Worm (Caenorhabditis elegans) whole organism, L4 larva: Measurements from ENCODE around the gene ldh-1.

ENCODE experiments used
- D1046.2 ChIP-seq: fragments of 200-800 bp; sonication (Bioruptor generic); IDR thresholded peaks from 2 replicates; pipeline ENCODE4 v1.3.6; 2022; ENCODE audit warnings: missing genetic modification characterization, missing compliant biosample characterization
- F10B5.3 ChIP-seq: sonication (generic microtip); optimal IDR thresholded peaks from 2 replicates; lab custom pipeline; 2016; ENCODE audit warnings: mild to moderate bottlenecking, missing genetic modification characterization, missing compliant biosample characterization
- F37D6.2 ChIP-seq: sonication (generic microtip); optimal IDR thresholded peaks from 2 replicates; lab custom pipeline; 2016; ENCODE audit warnings: mild to moderate bottlenecking, missing genetic modification characterization, missing compliant biosample characterization
- F49E8.2 ChIP-seq: sonication (generic microtip); optimal IDR thresholded peaks from 2 replicates; lab custom pipeline; 2016; ENCODE audit warnings: missing compliant biosample characterization, mild to moderate bottlenecking, missing genetic modification characterization, borderline replicate concordance
- T20F7.1 ChIP-seq: fragments of 200-800 bp; sonication (Bioruptor generic); optimal IDR thresholded peaks from 2 replicates; lab custom pipeline; 2018; ENCODE audit warnings: mild to moderate bottlenecking, missing genetic modification characterization, missing compliant biosample characterization
- Y5F2A.4 ChIP-seq: fragments of 200-800 bp; sonication (Bioruptor generic); optimal IDR thresholded peaks from 2 replicates; lab custom pipeline; 2018; ENCODE audit warnings: mild to moderate bottlenecking, missing genetic modification characterization, missing compliant biosample characterization
- aha-1 ChIP-seq: fragments of 150-350 bp; peaks from one replicate; lab custom pipeline; 2014; ENCODE audit warnings: missing biosample characterization, missing genetic modification characterization
- arid-1 ChIP-seq: fragments of 200-800 bp; sonication (Bioruptor generic); conservative IDR thresholded peaks from 2 replicates; pipeline ENCODE4 v1.3.6; 2022; ENCODE audit warnings: missing genetic modification reagents, missing genetic modification characterization, missing compliant biosample characterization
- attf-4 ChIP-seq: sonication (generic microtip); optimal IDR thresholded peaks from 3 replicates; lab custom pipeline; 2017; ENCODE audit warnings: missing biosample characterization, missing genetic modification characterization
- ceh-20 ChIP-seq: fragments of 200-800 bp; sonication (Bioruptor generic); IDR thresholded peaks from 2 replicates; pipeline ENCODE4 v1.3.6; 2022; ENCODE audit warnings: missing genetic modification reagents, missing genetic modification characterization, missing compliant biosample characterization
- ceh-28 ChIP-seq: fragments of 150-350 bp; optimal IDR thresholded peaks from 2 replicates; lab custom pipeline; 2014; ENCODE audit warnings: missing biosample characterization, missing genetic modification reagents, missing genetic modification characterization
- daf-16 ChIP-seq, 3 experiments: sonication (generic microtip); optimal IDR thresholded peaks; 2 replicates each; lab custom pipeline; 2016 to 2017; ENCODE audit warnings: missing genetic modification characterization in 3 of 3, missing genetic modification reagents in 3 of 3, mild to moderate bottlenecking in 2 of 3, missing compliant biosample characterization in 2 of 3, missing biosample characterization in 1 of 3, moderate library complexity in 1 of 3
- daf-8 ChIP-seq: fragments of 200-800 bp; sonication (Bioruptor generic); IDR thresholded peaks from 2 replicates; pipeline ENCODE4 v1.3.6; 2022; ENCODE audit warnings: missing genetic modification characterization, missing compliant biosample characterization
- dmd-9 ChIP-seq: fragments of 200-800 bp; sonication (Bioruptor generic); IDR thresholded peaks from 2 replicates; pipeline ENCODE4 v1.3.6; 2022; ENCODE audit warnings: missing genetic modification reagents, missing genetic modification characterization, missing compliant biosample characterization
- dve-1 ChIP-seq: sonication (generic microtip); optimal IDR thresholded peaks from 2 replicates; lab custom pipeline; 2017; ENCODE audit warnings: antibody characterized with exemption, mild to moderate bottlenecking, missing genetic modification characterization, missing compliant biosample characterization; ENCODE audit not compliant: insufficient read depth
- egl-43 ChIP-seq: fragments of 200-800 bp; sonication (Bioruptor generic); IDR thresholded peaks from 2 replicates; pipeline ENCODE4 v1.3.6; 2022; ENCODE audit warnings: missing genetic modification reagents, missing genetic modification characterization, missing compliant biosample characterization
- gei-8 ChIP-seq: fragments of 200-800 bp; sonication (Bioruptor generic); optimal IDR thresholded peaks from 2 replicates; lab custom pipeline; 2018; ENCODE audit warnings: mild to moderate bottlenecking, missing genetic modification characterization, missing compliant biosample characterization
- hlh-30 ChIP-seq: sonication (generic microtip); optimal IDR thresholded peaks from 2 replicates; lab custom pipeline; 2017; ENCODE audit warnings: antibody characterized with exemption, mild to moderate bottlenecking, missing genetic modification characterization, missing compliant biosample characterization; ENCODE audit not compliant: insufficient read depth
- lim-7 ChIP-seq: fragments of 200-800 bp; sonication (Bioruptor generic); IDR thresholded peaks from 2 replicates; pipeline ENCODE4 v1.3.6; 2022; ENCODE audit warnings: missing genetic modification characterization, missing compliant biosample characterization
- lin-38 ChIP-seq: fragments of 200-800 bp; sonication (Bioruptor generic); IDR thresholded peaks from 2 replicates; pipeline ENCODE4 v1.3.6; 2022; ENCODE audit warnings: missing genetic modification reagents, missing genetic modification characterization, missing compliant biosample characterization
- lsy-2 ChIP-seq, 2 experiments: fragments of 150-350 bp in 1 of 2; sonication (generic microtip) in 1 of 2; optimal IDR thresholded peaks; 2 replicates each; lab custom pipeline; 2014 to 2017; ENCODE audit warnings: missing biosample characterization in 2 of 2, missing genetic modification characterization in 2 of 2
- madf-5 ChIP-seq, 2 experiments: fragments of 200-800 bp; sonication (Bioruptor generic); IDR thresholded peaks; 2 replicates each; pipeline ENCODE4 v1.3.6; 2022; ENCODE audit warnings: missing compliant biosample characterization in 2 of 2, missing genetic modification characterization in 2 of 2
- mep-1 ChIP-seq: fragments of 150-350 bp; sonication (generic microtip); optimal IDR thresholded peaks from 3 replicates; lab custom pipeline; 2014; ENCODE audit warnings: missing biosample characterization, missing genetic modification characterization
- mes-2 ChIP-seq: sonication (generic microtip); optimal IDR thresholded peaks from 2 replicates; lab custom pipeline; 2016; ENCODE audit warnings: missing genotype, mild to moderate bottlenecking, missing genetic modification characterization, missing compliant biosample characterization; ENCODE audit not compliant: poor library complexity, severe bottlenecking
- mxl-3 ChIP-seq: fragments of 200-800 bp; sonication (Bioruptor generic); optimal IDR thresholded peaks from 2 replicates; lab custom pipeline; 2018; ENCODE audit warnings: mild to moderate bottlenecking, missing genetic modification characterization, missing compliant biosample characterization
- nhr-237 ChIP-seq: sonication (generic microtip); optimal IDR thresholded peaks from 2 replicates; lab custom pipeline; 2017; ENCODE audit warnings: missing biosample characterization, missing genetic modification characterization
- nhr-28 ChIP-seq: fragments of 150-350 bp; optimal IDR thresholded peaks from 2 replicates; lab custom pipeline; 2014; ENCODE audit warnings: missing biosample characterization, missing genetic modification characterization
- nhr-42 ChIP-seq: fragments of 200-800 bp; sonication (Bioruptor generic); IDR thresholded peaks from 2 replicates; pipeline ENCODE4 v1.3.6; 2022; ENCODE audit warnings: missing genetic modification characterization, missing compliant biosample characterization
- nhr-48 ChIP-seq: sonication (generic microtip); optimal IDR thresholded peaks from 2 replicates; lab custom pipeline; 2016; ENCODE audit warnings: mild to moderate bottlenecking, missing genetic modification characterization, missing compliant biosample characterization
- nhr-6 ChIP-seq: fragments of 150-350 bp; optimal IDR thresholded peaks from 2 replicates; lab custom pipeline; 2014; ENCODE audit warnings: missing biosample characterization, missing genetic modification characterization
- nhr-77 ChIP-seq: fragments of 150-350 bp; optimal IDR thresholded peaks from 2 replicates; lab custom pipeline; 2014; ENCODE audit warnings: missing biosample characterization, missing genetic modification characterization
- pha-4 ChIP-seq, 2 experiments: fragments of 150-350 bp in 1 of 2; fragments of 200-800 bp in 1 of 2; sonication (Bioruptor generic) in 1 of 2; IDR thresholded peaks in 1 of 2; optimal IDR thresholded peaks in 1 of 2; 2 replicates each; pipeline versions ENCODE4 v1.3.6 to Lab custom; 2014 to 2022; ENCODE audit warnings: missing genetic modification characterization in 2 of 2, missing genetic modification reagents in 2 of 2, missing biosample characterization in 1 of 2, missing compliant biosample characterization in 1 of 2
- php-3 ChIP-seq: fragments of 200-800 bp; sonication (Bioruptor generic); IDR thresholded peaks from 2 replicates; pipeline ENCODE4 v1.3.6; 2022; ENCODE audit warnings: missing genetic modification reagents, missing genetic modification characterization, missing compliant biosample characterization
- saeg-2 ChIP-seq: fragments of 200-800 bp; sonication (Bioruptor generic); IDR thresholded peaks from 2 replicates; pipeline ENCODE4 v1.3.6; 2022; ENCODE audit warnings: missing genetic modification reagents, missing genetic modification characterization, missing compliant biosample characterization
- spr-1 ChIP-seq: sonication (generic microtip); optimal IDR thresholded peaks from 2 replicates; lab custom pipeline; 2016; ENCODE audit warnings: mild to moderate bottlenecking, missing genetic modification characterization, missing compliant biosample characterization
- unc-62 ChIP-seq, 3 experiments: fragments of 150-350 bp in 1 of 3; sonication (generic microtip); optimal IDR thresholded peaks in 2 of 3; peaks in 1 of 3; 1 replicate in 1 of 3; 2 replicates in 2 of 3; lab custom pipeline; 2014 to 2017; ENCODE audit warnings: missing biosample characterization in 3 of 3, missing genetic modification characterization in 3 of 3, missing genetic modification reagents in 3 of 3, missing genotype in 1 of 3
- zag-1 ChIP-seq: fragments of 150-350 bp; optimal IDR thresholded peaks from 2 replicates; lab custom pipeline; 2014; ENCODE audit warnings: missing biosample characterization, missing genetic modification characterization
- ztf-7 ChIP-seq: fragments of 150-350 bp; optimal IDR thresholded peaks from 2 replicates; lab custom pipeline; 2014; ENCODE audit warnings: missing biosample characterization, missing genetic modification characterization

Gene ldh-1

ce11 chrII:11746782-11747288 is 22.8 kb downstream of the ldh-1 start (continued):
- no peak for TF ChIP-seq php-3 (GFP tag; lab: Robert Waterston, UW)
- TF ChIP-seq F10B5.3 = no peak
- no peak for TF ChIP-seq nhr-42 (GFP tag; lab: Robert Waterston, UW)
- TF ChIP-seq gei-8 = peak; percentile 39
- TF ChIP-seq arid-1 (GFP tag; lab: Robert Waterston, UW) = 0 out of 2 replicates have a peak, but pooled peaks have one; percentile 8
- TF ChIP-seq mxl-3 (GFP tag; lab: Kevin White, UChicago) = peak; percentile 21
- no peak for TF ChIP-seq nhr-237 (tag; lab: Kevin White, UChicago)
- TF ChIP-seq zag-1 (tag; lab: Kevin White, UChicago) = peak; percentile 32
- TF ChIP-seq spr-1 (tag; lab: Kevin White, UChicago) = peak; percentile 53
- 0 out of 2 replicates have a peak, but pooled peaks have one; percentile 27 for TF ChIP-seq D1046.2 (GFP tag; lab: Robert Waterston, UW)
- TF ChIP-seq daf-16 (GFP tag; optimal IDR thresholded peaks at IDR 0.05; lab: Kevin White, UChicago) = peak in 1 of 2 experiments; percentile 9
- TF ChIP-seq daf-16 (tag; optimal IDR thresholded peaks at IDR 0.05; lab: Kevin White, UChicago) = no peak
- TF ChIP-seq saeg-2 (GFP tag; lab: Robert Waterston, UW) = no peak
- TF ChIP-seq Y5F2A.4 (GFP tag; lab: Kevin White, UChicago) = no peak
- TF ChIP-seq nhr-28 (tag; lab: Kevin White, UChicago) = no peak
- 0 out of 4 replicates have a peak, but pooled peaks of 1 of the 2 experiments have one; percentile 16 for TF ChIP-seq madf-5 (GFP tag; IDR thresholded peaks at IDR 0.05; lab: Robert Waterston, UW)
- TF ChIP-seq unc-62 (GFP tag; optimal IDR thresholded peaks at IDR 0.05 in 1 of 2; lab: Kevin White, UChicago) = peak in 1 of 2 experiments; percentile 93
- no peak for TF ChIP-seq unc-62 (tag; optimal IDR thresholded peaks at IDR 0.05; lab: Kevin White, UChicago)
- TF ChIP-seq ceh-20 (GFP tag; lab: Robert Waterston, UW) = peak; percentile 66
- TF ChIP-seq daf-8 (GFP tag; lab: Robert Waterston, UW) = 0 out of 2 replicates have a peak, but pooled peaks have one; percentile 72
- peak; percentile 54 for TF ChIP-seq ceh-28 (tag; lab: Kevin White, UChicago)
- TF ChIP-seq aha-1 (tag; lab: Kevin White, UChicago) = peak; percentile 56
- TF ChIP-seq nhr-77 (tag; lab: Kevin White, UChicago) = no peak
- TF ChIP-seq egl-43 (GFP tag; lab: Robert Waterston, UW) = peak; percentile 79; the same call in 1 of the 2 replicates
- TF ChIP-seq nhr-48 (tag; lab: Kevin White, UChicago) = peak; percentile 18
- TF ChIP-seq hlh-30 (tag; lab: Kevin White, UChicago) = peak; percentile 84
- no peak for TF ChIP-seq ztf-7 (tag; lab: Kevin White, UChicago)
- peak; percentile 59 for TF ChIP-seq nhr-6
- TF ChIP-seq, all 104 proteins: peak for 40

- TF ChIP-seq mes-2 = peak; percentile 15
- no peak for TF ChIP-seq lim-7 (GFP tag; lab: Robert Waterston, UW)
- TF ChIP-seq madf-5 (GFP tag; IDR thresholded peaks at IDR 0.05; lab: Robert Waterston, UW) = no peak
- no peak for TF ChIP-seq attf-4 (tag; lab: Kevin White, UChicago)
- 0 out of 2 replicates have a peak, but pooled peaks have one; percentile 9 for TF ChIP-seq lin-38
- peak; percentile 35 for TF ChIP-seq T20F7.1 (GFP tag; lab: Kevin White, UChicago)
- no peak for TF ChIP-seq F49E8.2 (tag; lab: Kevin White, UChicago)
- peak; percentile 24 to 95 for TF ChIP-seq lsy-2 (tag; optimal IDR thresholded peaks at IDR 0.05; lab: Kevin White, UChicago)
- TF ChIP-seq D1046.2 (GFP tag; lab: Robert Waterston, UW) = no peak
Measured at ce11 chrII:11747889-11748288, 23.9 kb downstream of the ldh-1 start.

ce11 chrII:11748494-11748893 is 24.5 kb downstream of the ldh-1 start, which contains the start of the genes F44E5.17 and gpb-1:
Gene F44E5.17 (minus strand): TSS chrII:11748594.
Gene gpb-1 (minus strand): TSS chrII:11748611.
- no peak for TF ChIP-seq F37D6.2 (tag; lab: Kevin White, UChicago)
- TF ChIP-seq ceh-28 (tag; lab: Kevin White, UChicago) = peak; percentile 2
- TF ChIP-seq pha-4 (GFP tag; IDR thresholded peaks at IDR 0.05; lab: Robert Waterston, UW) = 0 out of 2 replicates have a peak, but pooled peaks have one; percentile 23
- TF ChIP-seq pha-4 (tag; optimal IDR thresholded peaks at IDR 0.05; lab: Kevin White, UChicago) = no peak
- peak; percentile 20 for TF ChIP-seq mep-1 (tag; lab: Kevin White, UChicago)
- peak; percentile 22 for TF ChIP-seq dve-1 (tag; lab: Kevin White, UChicago)
- no peak for TF ChIP-seq dmd-9 (GFP tag; lab: Robert Waterston, UW)
- TF ChIP-seq, all 104 proteins: peak for 4
